Fruit fly (Drosophila melanogaster) whole organism, embryonic: Measurements from ENCODE around the gene Pig1.

Experiments
- B-H1 ChIP-seq: fragments of 200-800 bp; sonication (Bioruptor generic); IDR thresholded peaks from 3 replicates; pipeline ENCODE4 v1.3.6; 2022; ENCODE audit warnings: missing biosample characterization, missing genetic modification characterization
- BtbVII ChIP-seq: fragments of 200-800 bp; sonication (Bioruptor generic); optimal IDR thresholded peaks from 3 replicates; lab custom pipeline; 2017; ENCODE audit warnings: missing biosample characterization, mild to moderate bottlenecking, missing genetic modification characterization
- CG10366 ChIP-seq: fragments of 200-800 bp; sonication (Bioruptor generic); IDR thresholded peaks from 2 replicates; pipeline ENCODE4 v1.3.6; 2022; ENCODE audit warnings: missing biosample characterization, missing genetic modification characterization
- CG10431 ChIP-seq: fragments of 200-800 bp; sonication (Bioruptor generic); optimal IDR thresholded peaks from 3 replicates; lab custom pipeline; 2018; ENCODE audit warnings: missing biosample characterization, mild to moderate bottlenecking, missing genetic modification characterization
- CG10979 ChIP-seq: fragments of 200-800 bp; sonication (Bioruptor generic); optimal IDR thresholded peaks from 2 replicates; lab custom pipeline; 2018; ENCODE audit warnings: missing biosample characterization, mild to moderate bottlenecking, missing genetic modification characterization, moderate library complexity
- CG11093 ChIP-seq: fragments of 200-800 bp; sonication (Bioruptor generic); IDR thresholded peaks from 3 replicates; pipeline ENCODE4 v1.3.6; 2022; ENCODE audit warnings: missing biosample characterization, missing genetic modification characterization
- CG11247 ChIP-seq: fragments of 200-800 bp; sonication (Bioruptor generic); IDR thresholded peaks from 2 replicates; pipeline ENCODE4 v1.3.6; 2022; ENCODE audit warnings: missing biosample characterization, missing genetic modification characterization
- CG13624 ChIP-seq: fragments of 200-800 bp; sonication (Bioruptor generic); optimal IDR thresholded peaks from 2 replicates; lab custom pipeline; 2016; ENCODE audit warnings: missing biosample characterization, missing genetic modification characterization
- CG13775 ChIP-seq: fragments of 200-800 bp; sonication (Bioruptor generic); optimal IDR thresholded peaks from 3 replicates; lab custom pipeline; 2017; ENCODE audit warnings: missing biosample characterization, mild to moderate bottlenecking, missing genetic modification characterization
- CG17186 ChIP-seq: fragments of 200-800 bp; sonication (Bioruptor generic); optimal IDR thresholded peaks from 3 replicates; lab custom pipeline; 2017; ENCODE audit warnings: missing biosample characterization, missing genetic modification reagents, missing genetic modification characterization
- CG1792 ChIP-seq: fragments of 200-800 bp; sonication (Bioruptor generic); optimal IDR thresholded peaks from 2 replicates; lab custom pipeline; 2016; ENCODE audit warnings: missing biosample characterization, missing genetic modification characterization
- CG18476 ChIP-seq: fragments of 200-800 bp; sonication (Bioruptor generic); optimal IDR thresholded peaks from 2 replicates; lab custom pipeline; 2016; ENCODE audit warnings: missing biosample characterization, mild to moderate bottlenecking, missing genetic modification characterization
- CG18764 ChIP-seq: fragments of 200-800 bp; sonication (Bioruptor generic); optimal IDR thresholded peaks from 3 replicates; lab custom pipeline; 2016; ENCODE audit warnings: missing biosample characterization, missing genetic modification characterization
- CG32532 ChIP-seq: fragments of 200-800 bp; sonication (Bioruptor generic); IDR thresholded peaks from 2 replicates; pipeline ENCODE4 v1.3.6; 2022; ENCODE audit warnings: missing biosample characterization, missing genetic modification characterization
- CG3281 ChIP-seq: fragments of 200-800 bp; sonication (Bioruptor generic); optimal IDR thresholded peaks from 3 replicates; lab custom pipeline; 2017; ENCODE audit warnings: missing biosample characterization, mild to moderate bottlenecking, missing genetic modification characterization
- CG3407 ChIP-seq: fragments of 200-800 bp; sonication (Bioruptor generic); optimal IDR thresholded peaks from 2 replicates; lab custom pipeline; 2018; ENCODE audit warnings: missing biosample characterization, mild to moderate bottlenecking, missing genetic modification characterization
- CG34224 ChIP-seq: fragments of 200-800 bp; sonication (Bioruptor generic); IDR thresholded peaks from 3 replicates; pipeline ENCODE4 v1.3.6; 2022; ENCODE audit warnings: missing biosample characterization, missing genetic modification characterization; ENCODE audit not compliant: partially characterized antibody
- CG3847 ChIP-seq: fragments of 200-800 bp; sonication (Bioruptor generic); IDR thresholded peaks from 2 replicates; pipeline ENCODE4 v1.3.6; 2022; ENCODE audit warnings: missing biosample characterization, missing genetic modification characterization
- CG3995 ChIP-seq: fragments of 200-800 bp; sonication (Bioruptor generic); optimal IDR thresholded peaks from 3 replicates; lab custom pipeline; 2016; ENCODE audit warnings: missing biosample characterization, missing genetic modification characterization
- CG4424 ChIP-seq: fragments of 200-800 bp; sonication (Bioruptor generic); optimal IDR thresholded peaks from 3 replicates; lab custom pipeline; 2016; ENCODE audit warnings: missing biosample characterization, missing genetic modification characterization
- CG4820 ChIP-seq: fragments of 200-800 bp; sonication (Bioruptor generic); optimal IDR thresholded peaks from 3 replicates; lab custom pipeline; 2016; ENCODE audit warnings: missing biosample characterization, missing genetic modification characterization
- CG7987 ChIP-seq: fragments of 200-800 bp; sonication (Bioruptor generic); optimal IDR thresholded peaks from 2 replicates; lab custom pipeline; 2018; ENCODE audit warnings: missing biosample characterization, mild to moderate bottlenecking, missing genetic modification characterization, moderate library complexity
- CG8281 ChIP-seq: fragments of 200-800 bp; sonication (Bioruptor generic); optimal IDR thresholded peaks from 2 replicates; lab custom pipeline; 2018; ENCODE audit warnings: missing biosample characterization, mild to moderate bottlenecking, missing genetic modification characterization, moderate library complexity
- CG8388 ChIP-seq: fragments of 200-800 bp; sonication (Bioruptor generic); optimal IDR thresholded peaks from 2 replicates; lab custom pipeline; 2019; ENCODE audit warnings: missing biosample characterization, mild to moderate bottlenecking, missing genetic modification characterization, moderate library complexity
- CG9727 ChIP-seq: fragments of 200-800 bp; sonication (Bioruptor generic); optimal IDR thresholded peaks from 3 replicates; lab custom pipeline; 2017; ENCODE audit warnings: missing biosample characterization, mild to moderate bottlenecking, missing genetic modification characterization
- CrebB ChIP-seq: fragments of 200-800 bp; sonication (Bioruptor generic); optimal IDR thresholded peaks from 3 replicates; lab custom pipeline; 2018; ENCODE audit warnings: missing biosample characterization, mild to moderate bottlenecking, missing genetic modification characterization
- Ets65A ChIP-seq: fragments of 200-800 bp; sonication (Bioruptor generic); peaks from one replicate; lab custom pipeline; 2016; ENCODE audit warnings: missing biosample characterization, missing genetic modification characterization
- Ets97D ChIP-seq: fragments of 200-800 bp; sonication (Bioruptor generic); optimal IDR thresholded peaks from 3 replicates; lab custom pipeline; 2016; ENCODE audit warnings: missing biosample characterization, missing genetic modification characterization
- Fer1 ChIP-seq: fragments of 200-800 bp; sonication (Bioruptor generic); optimal IDR thresholded peaks from 2 replicates; lab custom pipeline; 2017; ENCODE audit warnings: missing biosample characterization, mild to moderate bottlenecking, missing genetic modification characterization
- HmgZ ChIP-seq: fragments of 200-800 bp; sonication (Bioruptor generic); optimal IDR thresholded peaks from 2 replicates; lab custom pipeline; 2018; ENCODE audit warnings: missing biosample characterization, mild to moderate bottlenecking, missing genetic modification characterization
- Hmr ChIP-seq: fragments of 200-800 bp; sonication (Bioruptor generic); optimal IDR thresholded peaks from 3 replicates; lab custom pipeline; 2017; ENCODE audit warnings: mild to moderate bottlenecking, missing biosample characterization, missing genetic modification reagents, missing genetic modification characterization
- Myb ChIP-seq: fragments of 200-800 bp; sonication (Bioruptor generic); optimal IDR thresholded peaks from 2 replicates; lab custom pipeline; 2016; ENCODE audit warnings: missing biosample characterization, missing genetic modification characterization
- Ptx1 ChIP-seq: fragments of 200-800 bp; sonication (Bioruptor generic); IDR thresholded peaks from 2 replicates; pipeline ENCODE4 v1.3.6; 2022; ENCODE audit warnings: missing biosample characterization, missing genetic modification characterization
- Sin3A ChIP-seq: fragments of >200 bp; optimal IDR thresholded peaks from 2 replicates; lab custom pipeline; 2018
- Stat92E ChIP-seq, 3 experiments: fragments of >200 bp in 2 of 3; fragments of 200-800 bp in 1 of 3; sonication (Bioruptor generic) in 1 of 3; optimal IDR thresholded peaks; 2 replicates each; lab custom pipeline; 2017 to 2019; ENCODE audit warnings: missing biosample characterization in 3 of 3, missing genetic modification characterization in 3 of 3, mild to moderate bottlenecking in 1 of 3, moderate library complexity in 1 of 3
- ato ChIP-seq: fragments of 200-800 bp; sonication (Bioruptor generic); IDR thresholded peaks from 2 replicates; pipeline ENCODE4 v1.3.6; 2022; ENCODE audit warnings: missing biosample characterization, missing genetic modification characterization; ENCODE audit not compliant: partially characterized antibody
- cad ChIP-seq: fragments of >200 bp; optimal IDR thresholded peaks from 2 replicates; lab custom pipeline; 2017; ENCODE audit warnings: missing biosample characterization, missing genetic modification characterization
- fd96Cb ChIP-seq: fragments of 200-800 bp; sonication (Bioruptor generic); optimal IDR thresholded peaks from 2 replicates; lab custom pipeline; 2018; ENCODE audit warnings: missing biosample characterization, mild to moderate bottlenecking, missing genetic modification characterization, moderate library complexity
- ham ChIP-seq: fragments of 200-800 bp; sonication (Bioruptor generic); IDR thresholded peaks from 2 replicates; pipeline ENCODE4 v1.3.6; 2022; ENCODE audit warnings: missing biosample characterization, missing genetic modification characterization
- hb ChIP-seq: fragments of 200-800 bp; sonication (Bioruptor generic); IDR thresholded peaks from 3 replicates; pipeline ENCODE4 v1.3.6; 2022; ENCODE audit warnings: missing biosample characterization, missing genetic modification characterization; ENCODE audit not compliant: partially characterized antibody
- hbn ChIP-seq: fragments of 200-800 bp; sonication (Bioruptor generic); IDR thresholded peaks from 2 replicates; pipeline ENCODE4 v1.3.6; 2022; ENCODE audit warnings: missing biosample characterization, missing genetic modification characterization; ENCODE audit not compliant: partially characterized antibody
- jing ChIP-seq: fragments of 200-800 bp; sonication (Bioruptor generic); optimal IDR thresholded peaks from 2 replicates; lab custom pipeline; 2018; ENCODE audit warnings: missing biosample characterization, mild to moderate bottlenecking, missing genetic modification characterization
- mld ChIP-seq: fragments of 200-800 bp; sonication (Bioruptor generic); IDR thresholded peaks from 3 replicates; pipeline ENCODE4 v1.3.6; 2022; ENCODE audit warnings: missing biosample characterization, missing genetic modification characterization; ENCODE audit not compliant: partially characterized antibody
- oc ChIP-seq: fragments of 200-800 bp; sonication (Bioruptor generic); optimal IDR thresholded peaks from 2 replicates; lab custom pipeline; 2018; ENCODE audit warnings: missing biosample characterization, mild to moderate bottlenecking, missing genetic modification characterization, moderate library complexity
- pb ChIP-seq: fragments of 200-800 bp; sonication (Bioruptor generic); optimal IDR thresholded peaks from 3 replicates; lab custom pipeline; 2016; ENCODE audit warnings: missing biosample characterization, missing genetic modification characterization
- ranshi ChIP-seq: fragments of 200-800 bp; sonication (Bioruptor generic); IDR thresholded peaks from 2 replicates; pipeline ENCODE4 v1.3.6; 2022; ENCODE audit warnings: missing biosample characterization, missing genetic modification characterization
- sens ChIP-seq: fragments of 200-800 bp; sonication (Bioruptor generic); peaks from one replicate; lab custom pipeline; 2016; ENCODE audit warnings: missing biosample characterization, missing genetic modification characterization
- sima ChIP-seq: fragments of 200-800 bp; sonication (Bioruptor generic); optimal IDR thresholded peaks from 2 replicates; lab custom pipeline; 2016; ENCODE audit warnings: missing biosample characterization, missing genetic modification characterization
- sisA ChIP-seq: fragments of 200-800 bp; sonication (Bioruptor generic); IDR thresholded peaks from 2 replicates; pipeline ENCODE4 v1.3.6; 2022; ENCODE audit warnings: missing biosample characterization, missing genetic modification characterization
- tgo ChIP-seq: fragments of 200-800 bp; sonication (Bioruptor generic); IDR thresholded peaks from 3 replicates; pipeline ENCODE4 v1.3.6; 2022; ENCODE audit warnings: missing biosample characterization, missing genetic modification characterization
- wor ChIP-seq: fragments of 200-800 bp; sonication (Bioruptor generic); IDR thresholded peaks from 2 replicates; pipeline ENCODE4 v1.3.6; 2022; ENCODE audit warnings: missing biosample characterization, missing genetic modification characterization
- zen2 ChIP-seq: fragments of 200-800 bp; sonication (Bioruptor generic); IDR thresholded peaks from 3 replicates; pipeline ENCODE4 v1.3.6; 2022; ENCODE audit warnings: missing biosample characterization, missing genetic modification characterization; ENCODE audit not compliant: partially characterized antibody

Gene Pig1

DNA sequence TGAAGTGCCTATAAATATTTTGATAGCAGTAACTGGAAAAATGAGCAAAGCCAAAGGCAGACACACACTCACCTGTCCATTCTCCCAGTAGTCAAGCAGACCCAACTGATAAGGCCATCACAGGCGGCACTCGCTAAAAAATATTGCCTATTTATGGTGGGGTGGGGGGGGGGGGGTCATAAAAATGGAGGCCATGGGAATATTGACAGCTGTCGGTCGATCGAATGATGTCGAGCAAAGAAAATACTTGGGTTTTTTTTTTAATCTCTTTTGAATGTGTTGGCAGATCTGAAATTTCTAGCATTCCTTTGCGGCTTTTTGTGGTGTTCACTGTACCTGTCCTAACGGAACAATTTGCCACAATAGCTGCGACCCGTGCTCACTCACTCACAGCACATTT is 24.5 kb upstream of the Pig1 start (continued):
- TF ChIP-seq CG10431 (no peak), CG3407 (GFP tag; lab: Kevin White, UChicago) (no peak), CG18476 (no peak), CG17186 (no peak), HmgZ (tag; lab: Kevin White, UChicago) (no peak), CG8281 (tag; lab: Kevin White, UChicago) (no peak), fd96Cb (tag; lab: Kevin White, UChicago) (no peak), Myb (GFP tag; lab: Kevin White, UChicago) (no peak), CG3281 (GFP tag; lab: Kevin White, UChicago) (peak; percentile 13), hb (GFP tag; lab: Robert Waterston, UW) (no peak), sisA (GFP tag; lab: Robert Waterston, UW) (peak; percentile 50), Stat92E (GFP tag; optimal IDR thresholded peaks at IDR 0.05; lab: Kevin White, UChicago) (no peak), CG13624 (GFP tag; lab: Kevin White, UChicago) (no peak), tgo (GFP tag; lab: Robert Waterston, UW) (peak; percentile 38; the same call in 2 of the 3 replicates), CG3847 (GFP tag; lab: Robert Waterston, UW) (0 out of 2 replicates have a peak, but pooled peaks have one; percentile 34), CG4820 (no peak), Ets97D (GFP tag; lab: Kevin White, UChicago) (no peak), Sin3A (lab: Kevin White, UChicago) (no peak), B-H1 (GFP tag; lab: Robert Waterston, UW) (no peak), pb (GFP tag; lab: Kevin White, UChicago) (no peak), hbn (GFP tag; lab: Robert Waterston, UW) (no peak), CG8388 (GFP tag; lab: Kevin White, UChicago) (no peak), CG10979 (no peak), CG13775 (GFP tag; lab: Kevin White, UChicago) (no peak), Ptx1 (GFP tag; lab: Robert Waterston, UW) (peak; percentile 40; the same call in 1 of the 2 replicates), Hmr (GFP tag; lab: Kevin White, UChicago) (peak; percentile 26), CrebB (no peak), CG7987 (GFP tag; lab: Kevin White, UChicago) (no peak), CG4424 (GFP tag; lab: Kevin White, UChicago) (no peak), CG34224 (GFP tag; lab: Robert Waterston, UW) (no peak), zen2 (no peak), sima (GFP tag; lab: Kevin White, UChicago) (no peak), CG3995 (GFP tag; lab: Kevin White, UChicago) (no peak), wor (no peak), Fer1 (GFP tag; lab: Kevin White, UChicago) (peak; percentile 67), jing (GFP tag; lab: Kevin White, UChicago) (no peak), ato (GFP tag; lab: Robert Waterston, UW) (no peak), sens (no peak), CG18764 (GFP tag; lab: Kevin White, UChicago) (no peak), Ets65A (GFP tag; lab: Kevin White, UChicago) (no peak), cad (no peak), CG32532 (GFP tag; lab: Robert Waterston, UW) (peak; percentile 37; the same call in 1 of the 2 replicates), oc (tag; lab: Kevin White, UChicago) (no peak), mld (no peak), CG10366 (no peak), CG1792 (GFP tag; lab: Kevin White, UChicago) (no peak), CG9727 (GFP tag; lab: Kevin White, UChicago) (no peak), BtbVII (GFP tag; lab: Kevin White, UChicago) (no peak), ham (GFP tag; lab: Robert Waterston, UW) (no peak), CG11247 (GFP tag; lab: Robert Waterston, UW) (no peak), CG11093 (GFP tag; lab: Robert Waterston, UW) (no peak), ranshi (GFP tag; lab: Robert Waterston, UW) (no peak)
